Fruit fly (Drosophila melanogaster) whole organism, embryonic: ENCODE measurements around the gene CG10337.
A peak's percentile ranks its signal among the peaks of the same experiment; 100 is the strongest.

Experiments
- Ada2b ChIP-seq: fragments of 200-800 bp; sonication (Bioruptor generic); IDR thresholded peaks from 2 replicates; pipeline ENCODE4 v1.3.6; 2022; ENCODE audit warnings: missing biosample characterization, missing genetic modification characterization
- BEAF-32 ChIP-seq: fragments of 200-800 bp; sonication (Bioruptor generic); optimal IDR thresholded peaks from 3 replicates; lab custom pipeline; 2017; ENCODE audit warnings: missing biosample characterization, missing genetic modification characterization, mild to moderate bottlenecking, moderate library complexity, missing genetic modification reagents
- CG10267 ChIP-seq: fragments of 200-800 bp; sonication (Bioruptor generic); optimal IDR thresholded peaks from 2 replicates; lab custom pipeline; 2018; ENCODE audit warnings: missing biosample characterization, mild to moderate bottlenecking, missing genetic modification characterization, moderate library complexity
- CG11247 ChIP-seq: fragments of 200-800 bp; sonication (Bioruptor generic); IDR thresholded peaks from 2 replicates; pipeline ENCODE4 v1.3.6; 2022; ENCODE audit warnings: missing biosample characterization, missing genetic modification characterization
- CG12155 ChIP-seq: fragments of 200-800 bp; sonication (Bioruptor generic); optimal IDR thresholded peaks from 3 replicates; lab custom pipeline; 2016; ENCODE audit warnings: missing biosample characterization, missing genetic modification characterization
- CG12659 ChIP-seq: fragments of 200-800 bp; sonication (Bioruptor generic); optimal IDR thresholded peaks from 3 replicates; lab custom pipeline; 2017; ENCODE audit warnings: mild to moderate bottlenecking, missing biosample characterization, missing genetic modification reagents, missing genetic modification characterization
- CG13287 ChIP-seq: fragments of 200-800 bp; sonication (Bioruptor generic); IDR thresholded peaks from 2 replicates; pipeline ENCODE4 v1.3.6; 2022; ENCODE audit warnings: missing biosample characterization, missing genetic modification characterization; ENCODE audit not compliant: partially characterized antibody
- CG13296 ChIP-seq: fragments of 200-800 bp; sonication (Bioruptor generic); optimal IDR thresholded peaks from 3 replicates; lab custom pipeline; 2018; ENCODE audit warnings: missing biosample characterization, mild to moderate bottlenecking, missing genetic modification characterization
- CG14860 ChIP-seq: fragments of 200-800 bp; sonication (Bioruptor generic); IDR thresholded peaks from 3 replicates; pipeline ENCODE4 v1.3.6; 2022; ENCODE audit warnings: missing biosample characterization, missing genetic modification characterization; ENCODE audit not compliant: partially characterized antibody
- CG15073 ChIP-seq: fragments of 200-800 bp; sonication (Bioruptor generic); optimal IDR thresholded peaks from 2 replicates; lab custom pipeline; 2016; ENCODE audit warnings: missing biosample characterization, missing genetic modification characterization
- CG17359 ChIP-seq: fragments of 200-800 bp; sonication (Bioruptor generic); optimal IDR thresholded peaks from 3 replicates; lab custom pipeline; 2018; ENCODE audit warnings: missing biosample characterization, mild to moderate bottlenecking, missing genetic modification characterization, moderate library complexity
- CG17385 ChIP-seq: fragments of 200-800 bp; sonication (Bioruptor generic); optimal IDR thresholded peaks from 3 replicates; lab custom pipeline; 2018; ENCODE audit warnings: missing biosample characterization, mild to moderate bottlenecking, missing genetic modification characterization
- CG1832 ChIP-seq: fragments of 200-800 bp; sonication (Bioruptor generic); optimal IDR thresholded peaks from 2 replicates; lab custom pipeline; 2017; ENCODE audit warnings: missing biosample characterization, mild to moderate bottlenecking, missing genetic modification characterization, inconsistent platforms
- CG18599 ChIP-seq: fragments of 200-800 bp; sonication (Bioruptor generic); optimal IDR thresholded peaks from 3 replicates; lab custom pipeline; 2017; ENCODE audit warnings: missing biosample characterization, missing genetic modification characterization, mild to moderate bottlenecking, moderate library complexity, missing genetic modification reagents
- CG18619 ChIP-seq: fragments of 200-800 bp; sonication (Bioruptor generic); optimal IDR thresholded peaks from 3 replicates; lab custom pipeline; 2017; ENCODE audit warnings: missing biosample characterization, mild to moderate bottlenecking, missing genetic modification characterization
- CG30020 ChIP-seq: fragments of 200-800 bp; optimal IDR thresholded peaks from 2 replicates; lab custom pipeline; 2019; ENCODE audit warnings: missing biosample characterization, mild to moderate bottlenecking, missing genetic modification characterization, moderate library complexity
- CG32532 ChIP-seq: fragments of 200-800 bp; sonication (Bioruptor generic); IDR thresholded peaks from 2 replicates; pipeline ENCODE4 v1.3.6; 2022; ENCODE audit warnings: missing biosample characterization, missing genetic modification characterization
- CG34376 ChIP-seq: fragments of 200-800 bp; sonication (Bioruptor generic); optimal IDR thresholded peaks from 2 replicates; lab custom pipeline; 2018; ENCODE audit warnings: missing biosample characterization, mild to moderate bottlenecking, missing genetic modification characterization
- CG4617 ChIP-seq: fragments of 200-800 bp; sonication (Bioruptor generic); optimal IDR thresholded peaks from 3 replicates; lab custom pipeline; 2016; ENCODE audit warnings: missing biosample characterization, missing genetic modification characterization, borderline replicate concordance
- CG5245 ChIP-seq: fragments of 200-800 bp; sonication (Bioruptor generic); optimal IDR thresholded peaks from 3 replicates; lab custom pipeline; 2016; ENCODE audit warnings: missing biosample characterization, missing genetic modification characterization
- CG7963 ChIP-seq: fragments of 200-800 bp; sonication (Bioruptor generic); IDR thresholded peaks from 3 replicates; pipeline ENCODE4 v1.3.6; 2022; ENCODE audit warnings: missing biosample characterization, missing genetic modification characterization; ENCODE audit not compliant: partially characterized antibody
- CoRest ChIP-seq: fragments of 200-800 bp; sonication (Bioruptor generic); optimal IDR thresholded peaks from 3 replicates; lab custom pipeline; 2018; ENCODE audit warnings: missing biosample characterization, mild to moderate bottlenecking, missing genetic modification characterization, moderate library complexity
- D19B ChIP-seq: fragments of 200-800 bp; sonication (Bioruptor generic); optimal IDR thresholded peaks from 2 replicates; lab custom pipeline; 2017; ENCODE audit warnings: missing biosample characterization, mild to moderate bottlenecking, missing genetic modification characterization
- Doc3 ChIP-seq: fragments of 200-800 bp; sonication (Bioruptor generic); IDR thresholded peaks from 3 replicates; pipeline ENCODE4 v1.3.6; 2022; ENCODE audit warnings: missing biosample characterization, missing genetic modification characterization; ENCODE audit not compliant: partially characterized antibody
- E2f2 ChIP-seq: fragments of 200-800 bp; sonication (Bioruptor generic); IDR thresholded peaks from 2 replicates; pipeline ENCODE4 v1.3.6; 2022; ENCODE audit warnings: missing biosample characterization, missing genetic modification characterization
- HLH54F ChIP-seq: fragments of 200-800 bp; sonication (Bioruptor generic); optimal IDR thresholded peaks from 3 replicates; lab custom pipeline; 2016; ENCODE audit warnings: missing biosample characterization, missing genetic modification characterization
- Hr39 ChIP-seq: fragments of >200 bp; optimal IDR thresholded peaks from 2 replicates; lab custom pipeline; 2017
- Hsf ChIP-seq: fragments of 200-800 bp; sonication (Bioruptor generic); optimal IDR thresholded peaks from 3 replicates; lab custom pipeline; 2016; ENCODE audit warnings: missing biosample characterization, missing genetic modification characterization
- Med ChIP-seq: fragments of 200-800 bp; sonication (Bioruptor generic); peaks from one replicate; lab custom pipeline; 2016; ENCODE audit warnings: missing biosample characterization, missing genetic modification characterization, mild to moderate bottlenecking, inconsistent platforms, moderate library complexity
- Nf-YB ChIP-seq: fragments of 200-800 bp; sonication (Bioruptor generic); optimal IDR thresholded peaks from 3 replicates; lab custom pipeline; 2019; ENCODE audit warnings: missing biosample characterization, mild to moderate bottlenecking, missing genetic modification characterization, moderate library complexity
- Opbp ChIP-seq: fragments of 200-800 bp; sonication (Bioruptor generic); IDR thresholded peaks from 3 replicates; pipeline ENCODE4 v1.3.6; 2022; ENCODE audit warnings: missing biosample characterization, missing genetic modification characterization; ENCODE audit not compliant: partially characterized antibody
- bsh ChIP-seq, 2 experiments: fragments of 200-800 bp; sonication (Bioruptor generic); optimal IDR thresholded peaks; 2 replicates each; lab custom pipeline; 2017 to 2018; ENCODE audit warnings: mild to moderate bottlenecking in 2 of 2, missing biosample characterization in 2 of 2, missing genetic modification characterization in 2 of 2, moderate library complexity in 1 of 2
- cg ChIP-seq: fragments of 200-800 bp; sonication (Bioruptor generic); optimal IDR thresholded peaks from 3 replicates; lab custom pipeline; 2019; ENCODE audit warnings: missing biosample characterization, mild to moderate bottlenecking, missing genetic modification characterization, moderate library complexity
- ci ChIP-seq: fragments of 200-800 bp; sonication (Bioruptor generic); IDR thresholded peaks from 3 replicates; pipeline ENCODE4 v1.3.6; 2022; ENCODE audit warnings: missing biosample characterization, missing genetic modification characterization
- exex ChIP-seq: fragments of 200-800 bp; sonication (Bioruptor generic); optimal IDR thresholded peaks from 4 replicates; lab custom pipeline; 2018; ENCODE audit warnings: missing biosample characterization, mild to moderate bottlenecking, missing genetic modification characterization, moderate library complexity
- fd3F ChIP-seq: fragments of 200-800 bp; sonication (Bioruptor generic); optimal IDR thresholded peaks from 2 replicates; lab custom pipeline; 2018; ENCODE audit warnings: missing biosample characterization, mild to moderate bottlenecking, missing genetic modification characterization, moderate library complexity
- gem ChIP-seq: fragments of 200-800 bp; sonication (Bioruptor generic); optimal IDR thresholded peaks from 2 replicates; lab custom pipeline; 2019; ENCODE audit warnings: missing biosample characterization, mild to moderate bottlenecking, missing genetic modification characterization, moderate library complexity
- gfzf ChIP-seq: fragments of 200-800 bp; sonication (Bioruptor generic); optimal IDR thresholded peaks from 2 replicates; lab custom pipeline; 2016; ENCODE audit warnings: missing biosample characterization, mild to moderate bottlenecking, missing genetic modification characterization, moderate library complexity
- hb ChIP-seq: fragments of 200-800 bp; sonication (Bioruptor generic); IDR thresholded peaks from 3 replicates; pipeline ENCODE4 v1.3.6; 2022; ENCODE audit warnings: missing biosample characterization, missing genetic modification characterization; ENCODE audit not compliant: partially characterized antibody
- luna ChIP-seq: fragments of 200-800 bp; sonication (Bioruptor generic); optimal IDR thresholded peaks from 2 replicates; lab custom pipeline; 2016; ENCODE audit warnings: missing biosample characterization, missing genetic modification characterization
- mld ChIP-seq: fragments of 200-800 bp; sonication (Bioruptor generic); IDR thresholded peaks from 3 replicates; pipeline ENCODE4 v1.3.6; 2022; ENCODE audit warnings: missing biosample characterization, missing genetic modification characterization; ENCODE audit not compliant: partially characterized antibody
- onecut ChIP-seq: fragments of 200-800 bp; sonication (Bioruptor generic); IDR thresholded peaks from 2 replicates; pipeline ENCODE4 v1.3.6; 2022; ENCODE audit warnings: missing biosample characterization, missing genetic modification characterization
- phol ChIP-seq: fragments of 200-800 bp; sonication (Bioruptor generic); optimal IDR thresholded peaks from 3 replicates; lab custom pipeline; 2018; ENCODE audit warnings: missing biosample characterization, mild to moderate bottlenecking, missing genetic modification characterization, moderate library complexity
- psq ChIP-seq: fragments of 200-800 bp; sonication (Bioruptor generic); optimal IDR thresholded peaks from 2 replicates; lab custom pipeline; 2017; ENCODE audit warnings: missing biosample characterization, missing genetic modification characterization
- slp2 ChIP-seq: fragments of 200-800 bp; sonication (Bioruptor generic); optimal IDR thresholded peaks from 2 replicates; lab custom pipeline; 2016; ENCODE audit warnings: missing biosample characterization, missing genetic modification characterization
- stc ChIP-seq: fragments of 200-800 bp; sonication (Bioruptor generic); IDR thresholded peaks from 2 replicates; pipeline ENCODE4 v1.3.6; 2022; ENCODE audit warnings: missing biosample characterization, missing genetic modification characterization
- stwl ChIP-seq: fragments of 200-800 bp; sonication (Bioruptor generic); optimal IDR thresholded peaks from 3 replicates; lab custom pipeline; 2018; ENCODE audit warnings: missing biosample characterization, mild to moderate bottlenecking, missing genetic modification characterization, moderate library complexity
- vnd ChIP-seq: fragments of 200-800 bp; sonication (Bioruptor generic); IDR thresholded peaks from 3 replicates; pipeline ENCODE4 v1.3.6; 2022; ENCODE audit warnings: missing biosample characterization, missing genetic modification characterization; ENCODE audit not compliant: partially characterized antibody
- zen ChIP-seq: fragments of 200-800 bp; sonication (Bioruptor generic); optimal IDR thresholded peaks from 3 replicates; lab custom pipeline; 2018; ENCODE audit warnings: missing biosample characterization, mild to moderate bottlenecking, missing genetic modification characterization, moderate library complexity

Gene CG10337

DNA sequence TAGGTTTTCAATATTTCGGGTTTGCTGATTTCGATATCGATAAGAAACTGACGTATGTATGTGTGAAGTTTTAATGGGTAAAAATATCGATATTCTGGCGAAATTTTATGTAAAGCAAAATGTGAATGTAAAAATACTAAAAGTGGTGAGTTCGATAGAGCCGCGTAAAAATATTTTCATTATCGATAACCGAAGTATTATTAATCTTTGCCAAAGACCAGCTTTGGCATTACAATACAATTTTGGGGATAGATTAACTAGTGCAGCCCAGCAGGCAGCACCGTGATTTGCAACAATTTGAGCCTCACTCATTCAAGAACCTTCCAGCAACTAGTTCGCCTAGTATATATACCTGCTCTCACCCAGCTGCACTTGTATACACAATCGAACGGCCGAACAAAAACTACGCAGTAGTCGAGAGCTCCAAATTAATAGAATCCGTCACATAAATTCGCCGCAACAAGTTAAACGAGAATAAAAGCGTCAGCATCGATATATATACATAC is 4.4 kb downstream of the CG10337 start (continued):
- TF ChIP-seq CG17359 (tag; lab: Kevin White, UChicago) (no peak), Doc3 (peak; percentile 85), CG4617 (GFP tag; lab: Kevin White, UChicago) (peak; percentile 2), CoRest (peak; percentile 34), CG14860 (GFP tag; lab: Robert Waterston, UW) (peak; percentile 91), zen (tag; lab: Kevin White, UChicago) (peak; percentile 8), CG17385 (GFP tag; lab: Kevin White, UChicago) (no peak), gfzf (GFP tag; lab: Kevin White, UChicago) (peak; percentile 45), Hsf (GFP tag; lab: Kevin White, UChicago) (peak; percentile 1), stwl (tag; lab: Kevin White, UChicago) (peak; percentile 96), HLH54F (GFP tag; lab: Kevin White, UChicago) (no peak), bsh (GFP tag; optimal IDR thresholded peaks at IDR 0.05; lab: Kevin White, UChicago) (peak in 1 of 2 experiments; percentile 12), CG1832 (GFP tag; lab: Kevin White, UChicago) (no peak), Hr39 (no peak), CG18619 (GFP tag; lab: Kevin White, UChicago) (no peak), CG13287 (GFP tag; lab: Robert Waterston, UW) (peak; percentile 96), fd3F (no peak), CG12659 (GFP tag; lab: Kevin White, UChicago) (peak; percentile 77), CG5245 (GFP tag; lab: Kevin White, UChicago) (no peak), gem (no peak), CG32532 (no peak), cg (GFP tag; lab: Kevin White, UChicago) (peak; percentile 72), phol (tag; lab: Kevin White, UChicago) (peak; percentile 27), hb (peak; percentile 82; the same call in 1 of the 3 replicates), CG7963 (GFP tag; lab: Robert Waterston, UW) (peak; percentile 90), CG10267 (tag; lab: Kevin White, UChicago) (peak; percentile 46), CG12155 (no peak), CG13296 (no peak), exex (tag; lab: Kevin White, UChicago) (peak; percentile 10), BEAF-32 (GFP tag; lab: Kevin White, UChicago) (peak; percentile 81), E2f2 (GFP tag; lab: Robert Waterston, UW) (peak; percentile 67), CG15073 (GFP tag; lab: Kevin White, UChicago) (no peak), CG30020 (tag; lab: Kevin White, UChicago) (peak; percentile 55), luna (no peak), D19B (GFP tag; lab: Kevin White, UChicago) (no peak), psq (GFP tag; lab: Kevin White, UChicago) (no peak), Med (peak; percentile 59), CG11247 (no peak), slp2 (GFP tag; lab: Kevin White, UChicago) (no peak), onecut (peak; percentile 8; the same call in 1 of the 2 replicates), CG34376 (GFP tag; lab: Kevin White, UChicago) (peak; percentile 30), Opbp (peak; percentile 83; the same call in 2 of the 3 replicates), mld (GFP tag; lab: Robert Waterston, UW) (peak; percentile 84), stc (GFP tag; lab: Robert Waterston, UW) (no peak), ci (GFP tag; lab: Robert Waterston, UW) (no peak), Nf-YB (GFP tag; lab: Kevin White, UChicago) (no peak), vnd (GFP tag; lab: Robert Waterston, UW) (peak; percentile 91), Ada2b (GFP tag; lab: Robert Waterston, UW) (no peak), CG18599 (GFP tag; lab: Kevin White, UChicago) (no peak)
